Worm (Caenorhabditis elegans) whole organism, L4 larva: ENCODE data around the gene ddi-1.

Experiments used
- D1046.2 ChIP-seq: fragments of 200-800 bp; sonication (Bioruptor generic); IDR thresholded peaks from 2 replicates; pipeline ENCODE4 v1.3.6; 2022; ENCODE audit warnings: missing genetic modification characterization, missing compliant biosample characterization
- F26F4.8 ChIP-seq: fragments of 200-800 bp; sonication (Bioruptor generic); conservative IDR thresholded peaks from 2 replicates; pipeline ENCODE4 v1.3.6; 2022; ENCODE audit warnings: missing genetic modification characterization, missing compliant biosample characterization
- F37D6.2 ChIP-seq: sonication (generic microtip); optimal IDR thresholded peaks from 2 replicates; lab custom pipeline; 2016; ENCODE audit warnings: mild to moderate bottlenecking, missing genetic modification characterization, missing compliant biosample characterization
- F49E8.2 ChIP-seq: sonication (generic microtip); optimal IDR thresholded peaks from 2 replicates; lab custom pipeline; 2016; ENCODE audit warnings: missing compliant biosample characterization, mild to moderate bottlenecking, missing genetic modification characterization, borderline replicate concordance
- T26A8.4 ChIP-seq: fragments of 200-800 bp; sonication (Bioruptor generic); IDR thresholded peaks from 2 replicates; pipeline ENCODE4 v1.3.6; 2022; ENCODE audit warnings: missing genetic modification characterization, missing compliant biosample characterization
- Y105C5A.15 ChIP-seq: fragments of 200-800 bp; sonication (Bioruptor generic); IDR thresholded peaks from 2 replicates; pipeline ENCODE4 v1.3.6; 2022; ENCODE audit warnings: missing genetic modification characterization, missing compliant biosample characterization
- Y48G9A.11 ChIP-seq: fragments of 200-800 bp; sonication (Bioruptor generic); IDR thresholded peaks from 2 replicates; pipeline ENCODE4 v1.3.6; 2022; ENCODE audit warnings: missing genetic modification reagents, missing genetic modification characterization, missing compliant biosample characterization
- ZK337.2 ChIP-seq: fragments of 200-800 bp; sonication (Bioruptor generic); IDR thresholded peaks from 2 replicates; pipeline ENCODE4 v1.3.6; 2022; ENCODE audit warnings: missing genetic modification reagents, missing genetic modification characterization, missing compliant biosample characterization
- aly-2 ChIP-seq: sonication (generic microtip); optimal IDR thresholded peaks from 2 replicates; lab custom pipeline; 2018; ENCODE audit warnings: missing biosample characterization, missing genetic modification characterization
- ama-1 ChIP-seq: fragments of 150-350 bp; optimal IDR thresholded peaks from 2 replicates; lab custom pipeline; 2014; ENCODE audit warnings: inconsistent platforms, mixed read lengths
- arid-1 ChIP-seq: fragments of 200-800 bp; sonication (Bioruptor generic); conservative IDR thresholded peaks from 2 replicates; pipeline ENCODE4 v1.3.6; 2022; ENCODE audit warnings: missing genetic modification reagents, missing genetic modification characterization, missing compliant biosample characterization
- attf-4 ChIP-seq: sonication (generic microtip); optimal IDR thresholded peaks from 3 replicates; lab custom pipeline; 2017; ENCODE audit warnings: missing biosample characterization, missing genetic modification characterization
- ceh-20 ChIP-seq: fragments of 200-800 bp; sonication (Bioruptor generic); IDR thresholded peaks from 2 replicates; pipeline ENCODE4 v1.3.6; 2022; ENCODE audit warnings: missing genetic modification reagents, missing genetic modification characterization, missing compliant biosample characterization
- ceh-28 ChIP-seq: fragments of 150-350 bp; optimal IDR thresholded peaks from 2 replicates; lab custom pipeline; 2014; ENCODE audit warnings: missing biosample characterization, missing genetic modification reagents, missing genetic modification characterization
- ceh-32 ChIP-seq: sonication (generic microtip); optimal IDR thresholded peaks from 2 replicates; lab custom pipeline; 2016; ENCODE audit warnings: mild to moderate bottlenecking, missing genetic modification characterization, missing compliant biosample characterization; ENCODE audit not compliant: poor library complexity
- ceh-44 ChIP-seq: fragments of 200-800 bp; sonication (Bioruptor generic); IDR thresholded peaks from 2 replicates; pipeline ENCODE4 v1.3.6; 2022; ENCODE audit warnings: missing genetic modification reagents, missing genetic modification characterization, missing compliant biosample characterization
- ceh-82 ChIP-seq: sonication (generic microtip); optimal IDR thresholded peaks from 2 replicates; lab custom pipeline; 2017; ENCODE audit warnings: missing biosample characterization, missing genetic modification characterization
- daf-19 ChIP-seq: fragments of 200-800 bp; sonication (Bioruptor generic); conservative IDR thresholded peaks from 2 replicates; pipeline ENCODE4 v1.3.6; 2022; ENCODE audit warnings: missing genetic modification characterization, missing compliant biosample characterization
- daf-8 ChIP-seq: fragments of 200-800 bp; sonication (Bioruptor generic); IDR thresholded peaks from 2 replicates; pipeline ENCODE4 v1.3.6; 2022; ENCODE audit warnings: missing genetic modification characterization, missing compliant biosample characterization
- dmd-9 ChIP-seq: fragments of 200-800 bp; sonication (Bioruptor generic); IDR thresholded peaks from 2 replicates; pipeline ENCODE4 v1.3.6; 2022; ENCODE audit warnings: missing genetic modification reagents, missing genetic modification characterization, missing compliant biosample characterization
- dpl-1 ChIP-seq: fragments of 150-350 bp; optimal IDR thresholded peaks from 2 replicates; lab custom pipeline; 2014; ENCODE audit warnings: missing biosample characterization, missing genetic modification reagents, missing genetic modification characterization
- duxl-1 ChIP-seq: sonication (generic microtip); optimal IDR thresholded peaks from 2 replicates; lab custom pipeline; 2016; ENCODE audit warnings: mild to moderate bottlenecking, missing genetic modification characterization, moderate library complexity, missing compliant biosample characterization; ENCODE audit not compliant: poor library complexity
- dve-1 ChIP-seq: sonication (generic microtip); optimal IDR thresholded peaks from 2 replicates; lab custom pipeline; 2017; ENCODE audit warnings: antibody characterized with exemption, mild to moderate bottlenecking, missing genetic modification characterization, missing compliant biosample characterization; ENCODE audit not compliant: insufficient read depth
- gei-8 ChIP-seq: fragments of 200-800 bp; sonication (Bioruptor generic); optimal IDR thresholded peaks from 2 replicates; lab custom pipeline; 2018; ENCODE audit warnings: mild to moderate bottlenecking, missing genetic modification characterization, missing compliant biosample characterization
- lim-7 ChIP-seq: fragments of 200-800 bp; sonication (Bioruptor generic); IDR thresholded peaks from 2 replicates; pipeline ENCODE4 v1.3.6; 2022; ENCODE audit warnings: missing genetic modification characterization, missing compliant biosample characterization
- lin-1 ChIP-seq: fragments of 200-800 bp; sonication (Bioruptor generic); IDR thresholded peaks from 2 replicates; pipeline ENCODE4 v1.3.6; 2022; ENCODE audit warnings: missing genetic modification reagents, missing genetic modification characterization, missing compliant biosample characterization
- lin-13 ChIP-seq: fragments of 150-350 bp; optimal IDR thresholded peaks from 2 replicates; lab custom pipeline; 2014; ENCODE audit warnings: missing biosample characterization, missing genetic modification reagents, missing genetic modification characterization
- lin-15B ChIP-seq: fragments of 150-350 bp; sonication (generic microtip); optimal IDR thresholded peaks from 3 replicates; lab custom pipeline; 2014; ENCODE audit warnings: missing biosample characterization, missing genetic modification characterization
- lin-29 ChIP-seq: fragments of 200-800 bp; sonication (Bioruptor generic); IDR thresholded peaks from 2 replicates; pipeline ENCODE4 v1.3.6; 2022; ENCODE audit warnings: missing genetic modification reagents, missing genetic modification characterization, missing compliant biosample characterization
- lir-3 ChIP-seq: sonication (generic microtip); optimal IDR thresholded peaks from 2 replicates; lab custom pipeline; 2016; ENCODE audit warnings: mild to moderate bottlenecking, missing genetic modification characterization, missing compliant biosample characterization
- madf-5 ChIP-seq, 2 experiments: fragments of 200-800 bp; sonication (Bioruptor generic); IDR thresholded peaks; 2 replicates each; pipeline ENCODE4 v1.3.6; 2022; ENCODE audit warnings: missing compliant biosample characterization in 2 of 2, missing genetic modification characterization in 2 of 2
- mdl-1 ChIP-seq, 2 experiments: fragments of 150-350 bp in 1 of 2; sonication (generic microtip) in 1 of 2; optimal IDR thresholded peaks; 2 replicates each; lab custom pipeline; 2014 to 2017; ENCODE audit warnings: missing biosample characterization in 2 of 2, missing genetic modification characterization in 2 of 2
- mdt-29 ChIP-seq: fragments of 200-800 bp; sonication (Bioruptor generic); IDR thresholded peaks from 2 replicates; pipeline ENCODE4 v1.3.6; 2022; ENCODE audit warnings: missing genetic modification reagents, missing genetic modification characterization, missing compliant biosample characterization
- mes-2 ChIP-seq: sonication (generic microtip); optimal IDR thresholded peaks from 2 replicates; lab custom pipeline; 2016; ENCODE audit warnings: missing genotype, mild to moderate bottlenecking, missing genetic modification characterization, missing compliant biosample characterization; ENCODE audit not compliant: poor library complexity, severe bottlenecking
- mxl-3 ChIP-seq: fragments of 200-800 bp; sonication (Bioruptor generic); optimal IDR thresholded peaks from 2 replicates; lab custom pipeline; 2018; ENCODE audit warnings: mild to moderate bottlenecking, missing genetic modification characterization, missing compliant biosample characterization
- nhr-11 ChIP-seq: fragments of 150-350 bp; optimal IDR thresholded peaks from 2 replicates; lab custom pipeline; 2014; ENCODE audit warnings: missing biosample characterization, missing genetic modification characterization
- nhr-111 ChIP-seq: fragments of 200-800 bp; sonication (Bioruptor generic); optimal IDR thresholded peaks from 2 replicates; lab custom pipeline; 2018; ENCODE audit warnings: mild to moderate bottlenecking, missing genetic modification characterization, missing compliant biosample characterization
- nhr-237 ChIP-seq: sonication (generic microtip); optimal IDR thresholded peaks from 2 replicates; lab custom pipeline; 2017; ENCODE audit warnings: missing biosample characterization, missing genetic modification characterization
- nhr-25 ChIP-seq: sonication (generic microtip); optimal IDR thresholded peaks from 2 replicates; lab custom pipeline; 2017; ENCODE audit warnings: missing genetic modification characterization, mild to moderate bottlenecking, missing compliant biosample characterization, antibody characterized with exemption, moderate library complexity, borderline replicate concordance; ENCODE audit not compliant: insufficient read depth
- nhr-28 ChIP-seq: fragments of 150-350 bp; optimal IDR thresholded peaks from 2 replicates; lab custom pipeline; 2014; ENCODE audit warnings: missing biosample characterization, missing genetic modification characterization
- nhr-6 ChIP-seq: fragments of 150-350 bp; optimal IDR thresholded peaks from 2 replicates; lab custom pipeline; 2014; ENCODE audit warnings: missing biosample characterization, missing genetic modification characterization
- nhr-76 ChIP-seq: fragments of 150-350 bp; optimal IDR thresholded peaks from 2 replicates; lab custom pipeline; 2014; ENCODE audit warnings: missing biosample characterization, missing genetic modification characterization
- pha-4 ChIP-seq, 2 experiments: fragments of 150-350 bp in 1 of 2; fragments of 200-800 bp in 1 of 2; sonication (Bioruptor generic) in 1 of 2; IDR thresholded peaks in 1 of 2; optimal IDR thresholded peaks in 1 of 2; 2 replicates each; pipeline versions ENCODE4 v1.3.6 to Lab custom; 2014 to 2022; ENCODE audit warnings: missing genetic modification characterization in 2 of 2, missing genetic modification reagents in 2 of 2, missing biosample characterization in 1 of 2, missing compliant biosample characterization in 1 of 2
- pqm-1 ChIP-seq: sonication (generic microtip); optimal IDR thresholded peaks from 2 replicates; lab custom pipeline; 2017; ENCODE audit warnings: missing biosample characterization, missing genetic modification characterization
- rbr-2 ChIP-seq: sonication (generic microtip); optimal IDR thresholded peaks from 2 replicates; lab custom pipeline; 2016; ENCODE audit warnings: missing genotype, missing genetic modification characterization, missing compliant biosample characterization
- set-16 ChIP-seq: fragments of 200-800 bp; sonication (Bioruptor generic); IDR thresholded peaks from 2 replicates; pipeline ENCODE4 v1.3.6; 2022; ENCODE audit warnings: missing genetic modification reagents, missing genetic modification characterization, missing compliant biosample characterization
- snpc-4 ChIP-seq: fragments of 150-350 bp; optimal IDR thresholded peaks from 2 replicates; lab custom pipeline; 2014; ENCODE audit warnings: missing biosample characterization, missing genetic modification characterization
- vab-7 ChIP-seq: fragments of 200-800 bp; sonication (Bioruptor generic); IDR thresholded peaks from 2 replicates; pipeline ENCODE4 v1.3.6; 2022; ENCODE audit warnings: missing genetic modification reagents, missing genetic modification characterization, missing compliant biosample characterization
- zag-1 ChIP-seq: fragments of 150-350 bp; optimal IDR thresholded peaks from 2 replicates; lab custom pipeline; 2014; ENCODE audit warnings: missing biosample characterization, missing genetic modification characterization
- zip-2 ChIP-seq: fragments of 150-350 bp; optimal IDR thresholded peaks from 2 replicates; lab custom pipeline; 2014; ENCODE audit warnings: missing biosample characterization, missing genetic modification characterization

ddi-1 gene

DNA sequence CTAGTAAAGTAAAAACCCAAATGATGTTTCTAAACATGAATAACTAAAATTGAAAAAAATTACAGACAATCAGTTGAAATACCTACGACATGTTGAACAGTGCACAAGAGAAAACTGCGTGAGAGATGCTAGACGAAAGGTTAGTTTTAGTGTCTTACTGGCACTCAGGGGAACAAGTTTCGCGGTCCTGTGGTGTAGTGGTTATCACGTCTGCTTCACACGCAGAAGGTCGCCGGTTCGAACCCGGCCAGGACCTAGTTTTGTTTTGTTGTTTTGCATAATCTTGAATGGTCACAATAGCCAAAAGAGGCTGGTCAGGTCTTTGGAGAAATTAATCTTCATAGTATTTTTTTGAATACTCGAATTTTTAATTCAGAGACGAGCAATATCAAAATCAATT, 41.7 kb upstream of the ddi-1 start (continued):
- peak; percentile 93 for TF ChIP-seq arid-1 (GFP tag; lab: Robert Waterston, UW)
- TF ChIP-seq nhr-76 (tag; lab: Kevin White, UChicago) = no peak
- peak; percentile 88 for TF ChIP-seq lin-1 (GFP tag; lab: Robert Waterston, UW)
- TF ChIP-seq Y48G9A.11 = peak; percentile 60; the same call in 1 of the 2 replicates
- TF ChIP-seq vab-7 (GFP tag; lab: Robert Waterston, UW) = no peak; the same call in 1 of the 2 replicates
- TF ChIP-seq zip-2 (tag; lab: Kevin White, UChicago) = peak; percentile 51
- no peak for TF ChIP-seq zag-1
- TF ChIP-seq ceh-28 = no peak
- no peak for TF ChIP-seq aly-2 (tag; lab: Kevin White, UChicago)
- TF ChIP-seq F26F4.8 (GFP tag; lab: Robert Waterston, UW) = peak; percentile 87; the same call in 1 of the 2 replicates
- TF ChIP-seq mes-2 (tag; lab: Kevin White, UChicago) = peak; percentile 71
- TF ChIP-seq F37D6.2 (tag; lab: Kevin White, UChicago) = no peak
- peak; percentile 32 for TF ChIP-seq dpl-1 (GFP tag; lab: Kevin White, UChicago)
- no peak for TF ChIP-seq ceh-82 (tag; lab: Kevin White, UChicago)
- TF ChIP-seq nhr-237 = no peak
- TF ChIP-seq dve-1 = peak; percentile 52
- peak; percentile 24; the same call in 1 of the 2 replicates for TF ChIP-seq lin-29
- peak; percentile 93 for TF ChIP-seq lim-7 (GFP tag; lab: Robert Waterston, UW)
- peak; percentile 12 for TF ChIP-seq lin-13 (GFP tag; lab: Kevin White, UChicago)
- TF ChIP-seq D1046.2 (GFP tag; lab: Robert Waterston, UW) = peak; percentile 70; the same call in 1 of the 2 replicates
- TF ChIP-seq rbr-2 (tag; lab: Kevin White, UChicago) = peak; percentile 55
- peak; percentile 61; the same call in 1 of the 2 replicates for TF ChIP-seq dmd-9 (GFP tag; lab: Robert Waterston, UW)
- no peak for TF ChIP-seq snpc-4
- peak; percentile 78 for TF ChIP-seq ZK337.2
- TF ChIP-seq pqm-1 = no peak
- TF ChIP-seq attf-4 (tag; lab: Kevin White, UChicago) = no peak
- peak; percentile 14 for TF ChIP-seq lir-3 (tag; lab: Kevin White, UChicago)
- no peak for TF ChIP-seq nhr-111 (GFP tag; lab: Kevin White, UChicago)
- peak; percentile 36 for TF ChIP-seq F49E8.2 (tag; lab: Kevin White, UChicago)
- no peak for TF ChIP-seq nhr-6 (tag; lab: Kevin White, UChicago)
- 0 out of 2 replicates have a peak, but pooled peaks have one; percentile 24 for TF ChIP-seq ceh-20 (GFP tag; lab: Robert Waterston, UW)
- peak; percentile 61; the same call in 1 of the 2 replicates for TF ChIP-seq mdt-29 (GFP tag; lab: Robert Waterston, UW)
- peak; percentile 74; the same call in 1 of the 2 replicates for TF ChIP-seq daf-19
- TF ChIP-seq mdl-1 (tag; optimal IDR thresholded peaks at IDR 0.05; lab: Kevin White, UChicago) = no peak
- TF ChIP-seq duxl-1 (tag; lab: Kevin White, UChicago) = peak; percentile 75
- TF ChIP-seq nhr-25 (tag; lab: Kevin White, UChicago) = no peak
- no peak for TF ChIP-seq ceh-32 (tag; lab: Kevin White, UChicago)
- TF ChIP-seq daf-8 (GFP tag; lab: Robert Waterston, UW) = no peak
- TF ChIP-seq T26A8.4 (GFP tag; lab: Robert Waterston, UW) = peak; percentile 79
- peak; percentile 87; the same call in 1 of the 2 replicates for TF ChIP-seq pha-4 (GFP tag; IDR thresholded peaks at IDR 0.05; lab: Robert Waterston, UW)
- no peak for TF ChIP-seq pha-4 (tag; optimal IDR thresholded peaks at IDR 0.05; lab: Kevin White, UChicago)
- peak; percentile 81 to 84; a peak in 3 of 4 replicates for TF ChIP-seq madf-5 (GFP tag; IDR thresholded peaks at IDR 0.05; lab: Robert Waterston, UW)
- no peak for TF ChIP-seq nhr-28
- TF ChIP-seq nhr-11 (tag; lab: Kevin White, UChicago) = no peak
- no peak for TF ChIP-seq set-16 (GFP tag; lab: Robert Waterston, UW)
- TF ChIP-seq lin-15B (tag; lab: Kevin White, UChicago) = no peak
- TF ChIP-seq gei-8 (GFP tag; lab: Kevin White, UChicago) = peak; percentile 32
- peak; percentile 47; the same call in 1 of the 2 replicates for TF ChIP-seq ceh-44 (GFP tag; lab: Robert Waterston, UW)
- peak; percentile 88 for TF ChIP-seq Y105C5A.15 (GFP tag; lab: Robert Waterston, UW)
- peak; percentile 44 for TF ChIP-seq mxl-3
- no peak for TF ChIP-seq ama-1 (lab: Kevin White, UChicago)
